Worm (Caenorhabditis elegans) whole organism, late embryonic: ENCODE measurements around the gene Y70C5C.1.
A peak's percentile ranks its signal among the peaks of the same experiment; 100 is the strongest.
"Not testable (repeated sequence)": the region's sequence is repeated elsewhere in the genome, so short reads cannot be mapped to it uniquely, and the experiment has no call there.

ENCODE experiments used
- C38D4.7 ChIP-seq: fragments of 200-800 bp; sonication (Bioruptor generic); optimal IDR thresholded peaks from 2 replicates; lab custom pipeline; 2018; ENCODE audit warnings: mild to moderate bottlenecking, missing genetic modification characterization, moderate library complexity, missing compliant biosample characterization
- K02D7.2 ChIP-seq: sonication (generic microtip); optimal IDR thresholded peaks from 2 replicates; lab custom pipeline; 2017; ENCODE audit warnings: mild to moderate bottlenecking, missing genetic modification characterization, missing compliant biosample characterization
- ceh-14 ChIP-seq: sonication (generic microtip); optimal IDR thresholded peaks from 2 replicates; lab custom pipeline; 2016; ENCODE audit warnings: missing genotype, missing genetic modification characterization, missing compliant biosample characterization
- ceh-18 ChIP-seq: sonication (generic microtip); optimal IDR thresholded peaks from 2 replicates; lab custom pipeline; 2016; ENCODE audit warnings: missing genetic modification characterization, missing compliant biosample characterization
- ceh-19 ChIP-seq: fragments of 200-800 bp; sonication (Bioruptor generic); optimal IDR thresholded peaks from 2 replicates; lab custom pipeline; 2018; ENCODE audit warnings: mild to moderate bottlenecking, missing genetic modification characterization, missing compliant biosample characterization
- ceh-34 ChIP-seq: sonication (generic microtip); optimal IDR thresholded peaks from 2 replicates; lab custom pipeline; 2016; ENCODE audit warnings: mild to moderate bottlenecking, missing genetic modification characterization, missing compliant biosample characterization
- ceh-48 ChIP-seq: sonication (generic microtip); optimal IDR thresholded peaks from 2 replicates; lab custom pipeline; 2016; ENCODE audit warnings: missing genetic modification characterization, inconsistent platforms, missing compliant biosample characterization
- ceh-6 ChIP-seq: fragments of 200-800 bp; sonication (Bioruptor generic); optimal IDR thresholded peaks from 2 replicates; lab custom pipeline; 2018; ENCODE audit warnings: mild to moderate bottlenecking, missing genetic modification characterization, missing compliant biosample characterization
- che-1 ChIP-seq: sonication (generic microtip); optimal IDR thresholded peaks from 2 replicates; lab custom pipeline; 2016; ENCODE audit warnings: mild to moderate bottlenecking, missing genetic modification characterization, missing compliant biosample characterization
- dve-1 ChIP-seq: sonication (generic microtip); optimal IDR thresholded peaks from 2 replicates; lab custom pipeline; 2017; ENCODE audit warnings: antibody characterized with exemption, mild to moderate bottlenecking, missing genetic modification characterization, missing compliant biosample characterization
- elt-4 ChIP-seq: sonication (generic microtip); optimal IDR thresholded peaks from 2 replicates; lab custom pipeline; 2016; ENCODE audit warnings: missing genetic modification characterization, missing compliant biosample characterization
- ets-4 ChIP-seq: sonication (generic microtip); optimal IDR thresholded peaks from 2 replicates; lab custom pipeline; 2016; ENCODE audit warnings: missing genetic modification characterization, missing compliant biosample characterization
- fax-1 ChIP-seq: sonication (generic microtip); optimal IDR thresholded peaks from 2 replicates; lab custom pipeline; 2016; ENCODE audit warnings: missing genotype, missing genetic modification characterization, missing compliant biosample characterization
- fkh-6 ChIP-seq: sonication (generic microtip); optimal IDR thresholded peaks from 2 replicates; lab custom pipeline; 2016; ENCODE audit warnings: missing genetic modification characterization, missing compliant biosample characterization
- gmeb-2 ChIP-seq: sonication (generic microtip); optimal IDR thresholded peaks from 2 replicates; lab custom pipeline; 2016; ENCODE audit warnings: missing genetic modification characterization, inconsistent platforms, missing compliant biosample characterization
- hlh-13 ChIP-seq: fragments of 200-800 bp; sonication (Bioruptor generic); optimal IDR thresholded peaks from 2 replicates; lab custom pipeline; 2018; ENCODE audit warnings: mild to moderate bottlenecking, missing genetic modification characterization, missing compliant biosample characterization
- hlh-30 ChIP-seq: sonication (generic microtip); optimal IDR thresholded peaks from 2 replicates; lab custom pipeline; 2017; ENCODE audit warnings: antibody characterized with exemption, missing genetic modification characterization, missing compliant biosample characterization; ENCODE audit not compliant: insufficient read depth
- hlh-6 ChIP-seq: sonication (generic microtip); optimal IDR thresholded peaks from 2 replicates; lab custom pipeline; 2016; ENCODE audit warnings: missing genotype, missing genetic modification characterization, missing compliant biosample characterization
- hlh-8 ChIP-seq: sonication (generic microtip); optimal IDR thresholded peaks from 2 replicates; lab custom pipeline; 2016; ENCODE audit warnings: missing genotype, missing genetic modification characterization, missing compliant biosample characterization
- lin-11 ChIP-seq: fragments of 200-800 bp; sonication (Bioruptor generic); optimal IDR thresholded peaks from 2 replicates; lab custom pipeline; 2018; ENCODE audit warnings: mild to moderate bottlenecking, missing genetic modification characterization, missing compliant biosample characterization
- madf-2 ChIP-seq: sonication (generic microtip); optimal IDR thresholded peaks from 2 replicates; lab custom pipeline; 2017; ENCODE audit warnings: missing genetic modification characterization, missing compliant biosample characterization
- nhr-11 ChIP-seq: fragments of 150-350 bp; optimal IDR thresholded peaks from 2 replicates; lab custom pipeline; 2014; ENCODE audit warnings: missing biosample characterization, missing genetic modification characterization
- nhr-232 ChIP-seq: sonication (generic microtip); optimal IDR thresholded peaks from 2 replicates; lab custom pipeline; 2016; ENCODE audit warnings: missing genetic modification characterization, missing compliant biosample characterization
- npax-4 ChIP-seq: sonication (generic microtip); optimal IDR thresholded peaks from 2 replicates; lab custom pipeline; 2016; ENCODE audit warnings: missing genetic modification characterization, missing compliant biosample characterization
- odd-2 ChIP-seq: sonication (generic microtip); optimal IDR thresholded peaks from 2 replicates; lab custom pipeline; 2017; ENCODE audit warnings: antibody characterized with exemption, mild to moderate bottlenecking, missing genetic modification characterization, missing compliant biosample characterization
- pha-2 ChIP-seq: sonication (generic microtip); optimal IDR thresholded peaks from 2 replicates; lab custom pipeline; 2017; ENCODE audit warnings: mild to moderate bottlenecking, missing genetic modification characterization, missing compliant biosample characterization
- pqm-1 ChIP-seq: sonication (generic microtip); optimal IDR thresholded peaks from 2 replicates; lab custom pipeline; 2016; ENCODE audit warnings: missing genetic modification characterization, missing compliant biosample characterization
- ref-2 ChIP-seq: sonication (generic microtip); optimal IDR thresholded peaks from 2 replicates; lab custom pipeline; 2016; ENCODE audit warnings: missing genetic modification characterization, missing compliant biosample characterization
- sdc-2 ChIP-seq: sonication (generic microtip); optimal IDR thresholded peaks from 2 replicates; lab custom pipeline; 2016; ENCODE audit warnings: missing genotype, missing genetic modification characterization, missing compliant biosample characterization
- sox-2 ChIP-seq: fragments of 200-800 bp; sonication (Bioruptor generic); IDR thresholded peaks from 2 replicates; pipeline ENCODE4 v1.3.6; 2022; ENCODE audit warnings: missing genetic modification reagents, missing genetic modification characterization, missing compliant biosample characterization
- sox-4 ChIP-seq: sonication (generic microtip); optimal IDR thresholded peaks from 2 replicates; lab custom pipeline; 2017; ENCODE audit warnings: mild to moderate bottlenecking, missing genetic modification characterization, inconsistent platforms, missing compliant biosample characterization
- tbx-7 ChIP-seq: sonication (generic microtip); optimal IDR thresholded peaks from 2 replicates; lab custom pipeline; 2016; ENCODE audit warnings: missing genotype, missing genetic modification characterization, missing compliant biosample characterization
- ttx-3 ChIP-seq: sonication (generic microtip); optimal IDR thresholded peaks from 2 replicates; lab custom pipeline; 2016; ENCODE audit warnings: missing genetic modification reagents, missing genetic modification characterization, missing compliant biosample characterization
- unc-3 ChIP-seq, 2 experiments: fragments of 200-800 bp in 1 of 2; sonication (Bioruptor generic) in 1 of 2; sonication (generic microtip) in 1 of 2; conservative IDR thresholded peaks in 1 of 2; optimal IDR thresholded peaks in 1 of 2; 2 replicates each; pipeline versions ENCODE4 v1.3.6 to Lab custom; 2016 to 2022; ENCODE audit warnings: missing compliant biosample characterization in 2 of 2, missing genetic modification characterization in 2 of 2, missing genetic modification reagents in 1 of 2
- ztf-16 ChIP-seq: sonication (generic microtip); optimal IDR thresholded peaks from 2 replicates; lab custom pipeline; 2017; ENCODE audit warnings: missing genetic modification characterization, missing compliant biosample characterization

Gene Y70C5C.1

ce11 chrV:16699752-16700259 lies at the start of gene Y70C5C.1:
Y70C5C.1 (plus strand) TSS chrV:16700209.
- TF ChIP-seq lin-11 (tag; lab: Kevin White, UChicago), result peak; percentile 42
- no peak for TF ChIP-seq ceh-48 (tag; lab: Kevin White, UChicago)
- peak; percentile 32 for TF ChIP-seq K02D7.2 (tag; lab: Kevin White, UChicago)
- TF ChIP-seq gmeb-2, result peak; percentile 40
- TF ChIP-seq madf-2 (tag; lab: Kevin White, UChicago), result no peak
- no peak for TF ChIP-seq ref-2 (tag; lab: Kevin White, UChicago)
- TF ChIP-seq dve-1, result no peak
- no peak for TF ChIP-seq fax-1 (tag; lab: Kevin White, UChicago)
- TF ChIP-seq C38D4.7 (GFP tag; lab: Kevin White, UChicago), result peak; percentile 36
- TF ChIP-seq pha-2 (tag; lab: Kevin White, UChicago), result peak; percentile 57
- peak; percentile 5 for TF ChIP-seq ceh-6 (GFP tag; lab: Kevin White, UChicago)
- no peak for TF ChIP-seq sox-2 (GFP tag; lab: Robert Waterston, UW)
- TF ChIP-seq ztf-16 (tag; lab: Kevin White, UChicago), result no peak
- peak; percentile 61 for TF ChIP-seq che-1 (tag; lab: Kevin White, UChicago)
- no peak for TF ChIP-seq ceh-18 (tag; lab: Kevin White, UChicago)
- no peak for TF ChIP-seq elt-4
- TF ChIP-seq hlh-13 (GFP tag; lab: Kevin White, UChicago), result peak; percentile 23
- no peak for TF ChIP-seq odd-2
- TF ChIP-seq ceh-19 (GFP tag; lab: Kevin White, UChicago), result peak; percentile 41

ce11 chrV:16654242-16654641 lies 45.8 kb upstream of the Y70C5C.1 start, which contains the start of gene W06G6.15:
W06G6.15 (plus strand) TSS chrV:16654542.
- not testable (repeated sequence) for TF ChIP-seq pha-2 (tag; lab: Kevin White, UChicago); sox-4; sdc-2 (tag; lab: Kevin White, UChicago)

ce11 chrV:16660816-16661215 lies 39.2 kb upstream of the Y70C5C.1 start, which contains the start of gene Y70C5B.2:
Y70C5B.2 (minus strand) TSS chrV:16660916.
- TF ChIP-seq lin-11, fax-1, sdc-2 (tag; lab: Kevin White, UChicago): not testable (repeated sequence)

- no peak for TF ChIP-seq npax-4 (tag; lab: Kevin White, UChicago)
- no peak for TF ChIP-seq fax-1 (tag; lab: Kevin White, UChicago)
- TF ChIP-seq nhr-11 (tag; lab: Kevin White, UChicago), result no peak
- TF ChIP-seq unc-3 (GFP tag; conservative IDR thresholded peaks at IDR 0.05; lab: Robert Waterston, UW), result no peak
- no peak for TF ChIP-seq unc-3 (tag; optimal IDR thresholded peaks at IDR 0.05; lab: Kevin White, UChicago)
- TF ChIP-seq ceh-18 (tag; lab: Kevin White, UChicago), result no peak
- TF ChIP-seq hlh-13 (GFP tag; lab: Kevin White, UChicago), result no peak
- no peak for TF ChIP-seq sox-2 (GFP tag; lab: Robert Waterston, UW)
- TF ChIP-seq ceh-14 (tag; lab: Kevin White, UChicago), result no peak
- TF ChIP-seq hlh-8 (tag; lab: Kevin White, UChicago), result no peak
- TF ChIP-seq hlh-6 (tag; lab: Kevin White, UChicago), result no peak
Observed at ce11 chrV:16666647-16667046, 33.4 kb upstream of the Y70C5C.1 start, which contains the start of gene F14F8.14. F14F8.14 (minus strand) TSS chrV:16666747.

- no peak for TF ChIP-seq ref-2 (tag; lab: Kevin White, UChicago)
Observed at ce11 chrV:16668473-16668872, 31.5 kb upstream of the Y70C5C.1 start, which contains the start of gene F14F8.9. F14F8.9 (minus strand) TSS chrV:16668573.

ce11 chrV:16671190-16671589 lies 28.8 kb upstream of the Y70C5C.1 start, which contains the start of gene str-61:
str-61 (minus strand) TSS chrV:16671290.
- TF ChIP-seq fax-1 (tag; lab: Kevin White, UChicago), result no peak
- no peak for TF ChIP-seq pqm-1 (tag; lab: Kevin White, UChicago)
- no peak for TF ChIP-seq ceh-34 (tag; lab: Kevin White, UChicago)
- no peak for TF ChIP-seq npax-4 (tag; lab: Kevin White, UChicago)
- TF ChIP-seq hlh-13 (GFP tag; lab: Kevin White, UChicago), result no peak
- no peak for TF ChIP-seq ttx-3
- TF ChIP-seq nhr-232 (tag; lab: Kevin White, UChicago), result no peak
- TF ChIP-seq fkh-6 (tag; lab: Kevin White, UChicago), result no peak
- no peak for TF ChIP-seq tbx-7
- TF ChIP-seq C38D4.7 (GFP tag; lab: Kevin White, UChicago), result no peak
- TF ChIP-seq madf-2 (tag; lab: Kevin White, UChicago), result no peak
- no peak for TF ChIP-seq hlh-30 (tag; lab: Kevin White, UChicago)
- no peak for TF ChIP-seq lin-11 (tag; lab: Kevin White, UChicago)
- TF ChIP-seq nhr-11 (tag; lab: Kevin White, UChicago), result no peak
- no peak for TF ChIP-seq sox-2 (GFP tag; lab: Robert Waterston, UW)
- TF ChIP-seq ceh-6 (GFP tag; lab: Kevin White, UChicago), result no peak
- no peak for TF ChIP-seq ets-4 (tag; lab: Kevin White, UChicago)
